1 worm cellular context compared by ENCODE assay signal in genomic region chrIV:2805525-2805924, ce11.
A peak's percentile ranks its signal among the peaks of the same experiment; 100 is the strongest.
TF ChIP-seq lines count a peak whose summit lies in the region.

TSS of gene Y54G2A.45 (plus strand) at chrIV:2805857.

TF ChIP-seq in whole organism, young adult, 124 proteins besides CTCF, POLR2A, EP300 and RAD21 (continued from another document):
- TF ChIP-seq lin-35 (GFP tag; optimal IDR thresholded peaks at IDR 0.05; lab: Kevin White, UChicago) (peak in 2 of 3 experiments; percentile 35 to 40), D2030.7 (GFP tag; IDR thresholded peaks at IDR 0.05; lab: Robert Waterston, UW) (peak; percentile 74), ztf-18 (tag; optimal IDR thresholded peaks at IDR 0.05; lab: Kevin White, UChicago) (peak; percentile 84), lag-1 (GFP tag; IDR thresholded peaks at IDR 0.05; lab: Robert Waterston, UW) (no peak), snpc-1.3 (tag; optimal IDR thresholded peaks at IDR 0.05; lab: Kevin White, UChicago; ENCODE audit: insufficient read depth) (peak; percentile 81), ceh-58 (GFP tag; IDR thresholded peaks at IDR 0.05; lab: Robert Waterston, UW) (no peak)
